Worm (Caenorhabditis elegans) whole organism, late embryonic: ENCODE measurements around the gene F58E1.13.

Source experiments
- C08G9.2 ChIP-seq: sonication (generic microtip); optimal IDR thresholded peaks from 2 replicates; lab custom pipeline; 2016; ENCODE audit warnings: mild to moderate bottlenecking, missing genetic modification characterization, moderate library complexity, missing compliant biosample characterization
- ceh-22 ChIP-seq: sonication (generic microtip); optimal IDR thresholded peaks from 2 replicates; lab custom pipeline; 2017; ENCODE audit warnings: missing biosample characterization, missing genetic modification characterization
- ceh-31 ChIP-seq: sonication (generic microtip); optimal IDR thresholded peaks from 2 replicates; lab custom pipeline; 2016; ENCODE audit warnings: missing genetic modification characterization, missing compliant biosample characterization
- ets-4 ChIP-seq: sonication (generic microtip); optimal IDR thresholded peaks from 2 replicates; lab custom pipeline; 2016; ENCODE audit warnings: missing genetic modification characterization, missing compliant biosample characterization
- lim-6 ChIP-seq: sonication (generic microtip); optimal IDR thresholded peaks from 2 replicates; lab custom pipeline; 2016; ENCODE audit warnings: missing genetic modification characterization, missing compliant biosample characterization
- mec-3 ChIP-seq: sonication (generic microtip); optimal IDR thresholded peaks from 2 replicates; lab custom pipeline; 2016; ENCODE audit warnings: borderline replicate concordance, missing genetic modification characterization, missing compliant biosample characterization
- pha-4 ChIP-seq: fragments of 150-350 bp; optimal IDR thresholded peaks from 2 replicates; lab custom pipeline; 2018; ENCODE audit warnings: missing biosample characterization, missing genetic modification reagents, missing genetic modification characterization
- pros-1 ChIP-seq: fragments of 150-350 bp; optimal IDR thresholded peaks from 2 replicates; lab custom pipeline; 2014; ENCODE audit warnings: missing biosample characterization, missing genetic modification reagents, missing genetic modification characterization

- TF ChIP-seq lim-6 (tag; lab: Kevin White, UChicago) (no peak), pha-4 (no peak), ceh-22 (tag; lab: Kevin White, UChicago) (no peak), C08G9.2 (no peak), ets-4 (tag; lab: Kevin White, UChicago) (no peak), pros-1 (tag; lab: Kevin White, UChicago) (no peak), ceh-31 (tag; lab: Kevin White, UChicago) (no peak), mec-3 (no peak)
Observed at ce11 chrII:1682218-1682617, 13.5 kb downstream of the F58E1.13 start, which contains the start of gene fbxb-26.
